Worm (Caenorhabditis elegans) whole organism, L1 larva: ENCODE results near the gene ttll-15.

Experiments
- C16A3.4 ChIP-seq: fragments of 150-350 bp; optimal IDR thresholded peaks from 2 replicates; lab custom pipeline; 2014; ENCODE audit warnings: missing biosample characterization, missing genetic modification characterization
- C34B4.2 ChIP-seq: sonication (generic microtip); optimal IDR thresholded peaks from 2 replicates; lab custom pipeline; 2017; ENCODE audit warnings: mild to moderate bottlenecking, missing genetic modification characterization, missing compliant biosample characterization
- F16B12.6 ChIP-seq: fragments of 150-350 bp; optimal IDR thresholded peaks from 2 replicates; lab custom pipeline; 2014; ENCODE audit warnings: missing biosample characterization, missing genetic modification characterization
- alr-1 ChIP-seq: fragments of 200-800 bp; sonication (Bioruptor generic); optimal IDR thresholded peaks from 2 replicates; lab custom pipeline; 2018; ENCODE audit warnings: borderline replicate concordance, mild to moderate bottlenecking, missing genetic modification characterization, missing compliant biosample characterization
- ama-1 ChIP-seq: fragments of 150-350 bp; optimal IDR thresholded peaks from 2 replicates; lab custom pipeline; 2014
- blmp-1 ChIP-seq: fragments of 150-350 bp; optimal IDR thresholded peaks from 2 replicates; lab custom pipeline; 2014; ENCODE audit warnings: missing biosample characterization, missing genetic modification characterization
- ceh-8 ChIP-seq: fragments of 200-800 bp; sonication (Bioruptor generic); optimal IDR thresholded peaks from 2 replicates; lab custom pipeline; 2018; ENCODE audit warnings: mild to moderate bottlenecking, missing genetic modification characterization, moderate library complexity, missing compliant biosample characterization
- ceh-82 ChIP-seq, 3 experiments: fragments of 150-350 bp in 1 of 3; sonication (generic microtip) in 2 of 3; optimal IDR thresholded peaks; 2 replicates each; lab custom pipeline; 2014 to 2017; ENCODE audit warnings: missing biosample characterization in 3 of 3, missing genetic modification characterization in 3 of 3
- ces-1 ChIP-seq: fragments of 150-350 bp; optimal IDR thresholded peaks from 2 replicates; lab custom pipeline; 2014; ENCODE audit warnings: missing biosample characterization, missing genetic modification reagents, missing genetic modification characterization
- dsc-1 ChIP-seq: sonication (generic microtip); optimal IDR thresholded peaks from 2 replicates; lab custom pipeline; 2016; ENCODE audit warnings: mild to moderate bottlenecking, missing genetic modification characterization, missing compliant biosample characterization
- efl-1 ChIP-seq, 4 experiments: fragments of 150-350 bp; optimal IDR thresholded peaks in 3 of 4; peaks in 1 of 4; 1 replicate in 1 of 4; 2 replicates in 3 of 4; lab custom pipeline; 2014; ENCODE audit warnings: missing biosample characterization in 2 of 4, missing genetic modification characterization in 2 of 4, missing genetic modification reagents in 2 of 4
- egl-13 ChIP-seq: sonication (generic microtip); optimal IDR thresholded peaks from 2 replicates; lab custom pipeline; 2016; ENCODE audit warnings: missing genotype, missing genetic modification reagents, missing genetic modification characterization, missing compliant biosample characterization
- egl-27 ChIP-seq, 2 experiments: fragments of 150-350 bp in 1 of 2; sonication (generic microtip); optimal IDR thresholded peaks; 3 replicates each; lab custom pipeline; 2017 to 2018; ENCODE audit warnings: missing biosample characterization in 2 of 2, missing genetic modification characterization in 2 of 2, missing genetic modification reagents in 2 of 2
- fkh-10 ChIP-seq: sonication (generic microtip); optimal IDR thresholded peaks from 2 replicates; lab custom pipeline; 2017; ENCODE audit warnings: missing biosample characterization, missing genetic modification reagents, missing genetic modification characterization
- fkh-8 ChIP-seq: sonication (generic microtip); optimal IDR thresholded peaks from 2 replicates; lab custom pipeline; 2016; ENCODE audit warnings: mild to moderate bottlenecking, missing genetic modification characterization, missing compliant biosample characterization
- fos-1 ChIP-seq: fragments of 150-350 bp; optimal IDR thresholded peaks from 2 replicates; lab custom pipeline; 2014; ENCODE audit warnings: missing biosample characterization, missing genetic modification characterization
- grh-1 ChIP-seq: fragments of 200-800 bp; sonication (Bioruptor generic); IDR thresholded peaks from 2 replicates; pipeline ENCODE4 v1.3.6; 2022; ENCODE audit warnings: missing genetic modification reagents, missing genetic modification characterization, missing compliant biosample characterization
- hlh-17 ChIP-seq: fragments of 200-800 bp; sonication (Bioruptor generic); optimal IDR thresholded peaks from 2 replicates; lab custom pipeline; 2018; ENCODE audit warnings: missing genetic modification characterization, mild to moderate bottlenecking, missing compliant biosample characterization, moderate library complexity, borderline replicate concordance
- hpl-2 ChIP-seq: fragments of 150-350 bp; optimal IDR thresholded peaks from 2 replicates; lab custom pipeline; 2014; ENCODE audit warnings: missing biosample characterization, missing genetic modification reagents, missing genetic modification characterization
- isw-1 ChIP-seq: fragments of 200-800 bp; sonication (Bioruptor generic); IDR thresholded peaks from 2 replicates; pipeline ENCODE4 v1.3.6; 2022; ENCODE audit warnings: missing genetic modification characterization, missing compliant biosample characterization
- jun-1 ChIP-seq: fragments of 150-350 bp; optimal IDR thresholded peaks from 2 replicates; lab custom pipeline; 2014; ENCODE audit warnings: missing biosample characterization, missing genetic modification reagents, missing genetic modification characterization
- lin-14 ChIP-seq: fragments of 200-800 bp; sonication (Bioruptor generic); optimal IDR thresholded peaks from 2 replicates; lab custom pipeline; 2018; ENCODE audit warnings: mild to moderate bottlenecking, missing genetic modification characterization, moderate library complexity, missing compliant biosample characterization
- lin-35 ChIP-seq, 2 experiments: fragments of 150-350 bp; optimal IDR thresholded peaks; 2 replicates each; lab custom pipeline; 2014; ENCODE audit warnings: missing biosample characterization in 2 of 2, missing genetic modification characterization in 2 of 2, missing genetic modification reagents in 2 of 2
- lir-3 ChIP-seq: sonication (generic microtip); optimal IDR thresholded peaks from 2 replicates; lab custom pipeline; 2016; ENCODE audit warnings: mild to moderate bottlenecking, missing genetic modification characterization, moderate library complexity, missing compliant biosample characterization; ENCODE audit not compliant: poor library complexity
- lsy-2 ChIP-seq, 2 experiments: fragments of 150-350 bp; optimal IDR thresholded peaks; 2 replicates each; lab custom pipeline; 2014; ENCODE audit warnings: missing biosample characterization in 2 of 2, missing genetic modification characterization in 2 of 2
- mdl-1 ChIP-seq, 2 experiments: fragments of 150-350 bp; optimal IDR thresholded peaks; 2 replicates each; lab custom pipeline; 2014 to 2017; ENCODE audit warnings: missing biosample characterization in 2 of 2, missing genetic modification characterization in 2 of 2, inconsistent platforms in 1 of 2
- mep-1 ChIP-seq: fragments of 150-350 bp; optimal IDR thresholded peaks from 2 replicates; lab custom pipeline; 2014; ENCODE audit warnings: missing biosample characterization, missing genetic modification characterization
- nhr-47 ChIP-seq: sonication (generic microtip); optimal IDR thresholded peaks from 2 replicates; lab custom pipeline; 2016; ENCODE audit warnings: mild to moderate bottlenecking, missing genetic modification characterization, moderate library complexity, missing compliant biosample characterization
- nhr-71 ChIP-seq: sonication (generic microtip); optimal IDR thresholded peaks from 2 replicates; lab custom pipeline; 2016; ENCODE audit warnings: mild to moderate bottlenecking, missing genetic modification characterization, moderate library complexity, missing compliant biosample characterization
- nhr-76 ChIP-seq: sonication (generic microtip); optimal IDR thresholded peaks from 2 replicates; lab custom pipeline; 2017; ENCODE audit warnings: missing biosample characterization, missing genetic modification characterization
- nhr-77 ChIP-seq: fragments of 150-350 bp; optimal IDR thresholded peaks from 2 replicates; lab custom pipeline; 2014; ENCODE audit warnings: missing biosample characterization, missing genetic modification characterization
- nhr-84 ChIP-seq: sonication (generic microtip); optimal IDR thresholded peaks from 2 replicates; lab custom pipeline; 2017; ENCODE audit warnings: missing biosample characterization, missing genetic modification characterization
- nhr-85 ChIP-seq: sonication (generic microtip); peaks from one replicate; lab custom pipeline; 2016; ENCODE audit warnings: missing genetic modification characterization, inconsistent platforms, missing compliant biosample characterization
- nhr-90 ChIP-seq: sonication (generic microtip); optimal IDR thresholded peaks from 2 replicates; lab custom pipeline; 2016; ENCODE audit warnings: mild to moderate bottlenecking, missing genetic modification characterization, missing compliant biosample characterization; ENCODE audit not compliant: poor library complexity
- pax-3 ChIP-seq: fragments of 200-800 bp; sonication (Bioruptor generic); optimal IDR thresholded peaks from 2 replicates; lab custom pipeline; 2018; ENCODE audit warnings: mild to moderate bottlenecking, missing genetic modification characterization, moderate library complexity, missing compliant biosample characterization
- pqm-1 ChIP-seq: sonication (generic microtip); optimal IDR thresholded peaks from 3 replicates; lab custom pipeline; 2017; ENCODE audit warnings: missing biosample characterization, missing genetic modification characterization
- rnt-1 ChIP-seq: sonication (generic microtip); optimal IDR thresholded peaks from 2 replicates; lab custom pipeline; 2016; ENCODE audit warnings: mild to moderate bottlenecking, missing genetic modification characterization, moderate library complexity, missing compliant biosample characterization
- skn-1 ChIP-seq: fragments of 150-350 bp; optimal IDR thresholded peaks from 2 replicates; lab custom pipeline; 2014; ENCODE audit warnings: missing biosample characterization, missing genetic modification characterization
- snu-23 ChIP-seq: sonication (generic microtip); optimal IDR thresholded peaks from 2 replicates; lab custom pipeline; 2016; ENCODE audit warnings: missing genetic modification characterization, missing compliant biosample characterization
- sptf-1 ChIP-seq: fragments of 150-350 bp; optimal IDR thresholded peaks from 2 replicates; lab custom pipeline; 2014; ENCODE audit warnings: missing biosample characterization, missing genetic modification characterization
- tlp-1 ChIP-seq: fragments of 150-350 bp; optimal IDR thresholded peaks from 2 replicates; lab custom pipeline; 2014; ENCODE audit warnings: missing biosample characterization, missing genetic modification characterization
- unc-130 ChIP-seq: fragments of 150-350 bp; optimal IDR thresholded peaks from 2 replicates; lab custom pipeline; 2017; ENCODE audit warnings: missing biosample characterization, missing genetic modification characterization, inconsistent platforms
- unc-30 ChIP-seq: sonication (generic microtip); optimal IDR thresholded peaks from 2 replicates; lab custom pipeline; 2017; ENCODE audit warnings: missing biosample characterization, missing genetic modification characterization
- unc-62 ChIP-seq: fragments of 150-350 bp; optimal IDR thresholded peaks from 2 replicates; lab custom pipeline; 2014; ENCODE audit warnings: missing biosample characterization, missing genetic modification reagents, missing genetic modification characterization
- unc-86 ChIP-seq: sonication (generic microtip); optimal IDR thresholded peaks from 2 replicates; lab custom pipeline; 2016; ENCODE audit warnings: missing genetic modification characterization, missing compliant biosample characterization
- zag-1 ChIP-seq: fragments of 150-350 bp; optimal IDR thresholded peaks from 2 replicates; lab custom pipeline; 2014; ENCODE audit warnings: missing biosample characterization, missing genetic modification characterization

The ttll-15 gene

ce11 chrV:10357467-10357953, 828 bp upstream of the ttll-15 start, which contains the start of gene ceeh-2:
Gene ceeh-2 (minus strand): TSS chrV:10357903.
- TF ChIP-seq zag-1 (tag; lab: Kevin White, UChicago) = no peak
- TF ChIP-seq unc-30 (tag; lab: Kevin White, UChicago) = no peak
- TF ChIP-seq efl-1 (optimal IDR thresholded peaks at IDR 0.05; lab: Kevin White, UChicago) = no peak
- TF ChIP-seq efl-1 (GFP tag; optimal IDR thresholded peaks at IDR 0.05 in 1 of 2; lab: Kevin White, UChicago) = peak in 1 of 2 experiments; percentile 80
- peak in 1 of 2 experiments; percentile 27 for TF ChIP-seq lin-35 (GFP tag; optimal IDR thresholded peaks at IDR 0.05; lab: Kevin White, UChicago)
- TF ChIP-seq blmp-1 (tag; lab: Kevin White, UChicago) = no peak
- TF ChIP-seq egl-27 (tag; optimal IDR thresholded peaks at IDR 0.05; lab: Kevin White, UChicago) = no peak
- TF ChIP-seq dsc-1 (tag; lab: Kevin White, UChicago) = no peak
- TF ChIP-seq ces-1 (GFP tag; lab: Kevin White, UChicago) = no peak
- no peak for TF ChIP-seq snu-23 (GFP tag; lab: Kevin White, UChicago)
- TF ChIP-seq pqm-1 (tag; lab: Kevin White, UChicago) = no peak
- no peak for TF ChIP-seq ceh-82 (tag; optimal IDR thresholded peaks at IDR 0.05; lab: Kevin White, UChicago)

- TF ChIP-seq snu-23 (GFP tag; lab: Kevin White, UChicago) (no peak), C16A3.4 (no peak)
Observed at ce11 chrV:10360186-10360585, 1.8 kb downstream of the ttll-15 start.

ce11 chrV:10361830-10362397, 3.6 kb downstream of the ttll-15 start, which contains the start of gene cash-1:
Gene cash-1 (plus strand): TSS chrV:10362261.
- TF ChIP-seq lir-3 (tag; lab: Kevin White, UChicago) (peak; percentile 31), grh-1 (GFP tag; lab: Robert Waterston, UW) (no peak), nhr-84 (tag; lab: Kevin White, UChicago) (no peak), C34B4.2 (no peak), hlh-17 (GFP tag; lab: Kevin White, UChicago) (no peak), fkh-8 (peak; percentile 71), mdl-1 (tag; optimal IDR thresholded peaks at IDR 0.05; lab: Kevin White, UChicago) (peak in 1 of 2 experiments; percentile 82), dsc-1 (tag; lab: Kevin White, UChicago) (peak; percentile 12), unc-130 (tag; lab: Kevin White, UChicago) (peak; percentile 68), ceh-8 (GFP tag; lab: Kevin White, UChicago) (peak; percentile 47), nhr-85 (tag; lab: Kevin White, UChicago) (peak; percentile 42), nhr-71 (peak; percentile 82), nhr-90 (tag; lab: Kevin White, UChicago) (peak; percentile 60), mep-1 (tag; lab: Kevin White, UChicago) (peak; percentile 71), tlp-1 (no peak), lin-14 (GFP tag; lab: Kevin White, UChicago) (peak; percentile 84), pqm-1 (tag; lab: Kevin White, UChicago) (no peak), lsy-2 (tag; optimal IDR thresholded peaks at IDR 0.05; lab: Kevin White, UChicago) (peak; percentile 56 to 86), unc-62 (GFP tag; lab: Kevin White, UChicago) (no peak), alr-1 (tag; lab: Kevin White, UChicago) (no peak), nhr-76 (tag; lab: Kevin White, UChicago) (no peak), nhr-47 (tag; lab: Kevin White, UChicago) (peak; percentile 73), lin-35 (GFP tag; optimal IDR thresholded peaks at IDR 0.05; lab: Kevin White, UChicago) (peak; percentile 88 to 95), pax-3 (tag; lab: Kevin White, UChicago) (peak; percentile 11), hpl-2 (GFP tag; lab: Kevin White, UChicago) (peak; percentile 14), egl-13 (tag; lab: Kevin White, UChicago) (peak; percentile 22), F16B12.6 (tag; lab: Kevin White, UChicago) (peak; percentile 10), unc-86 (tag; lab: Kevin White, UChicago) (no peak), ces-1 (GFP tag; lab: Kevin White, UChicago) (no peak), skn-1 (tag; lab: Kevin White, UChicago) (peak; percentile 77), unc-30 (tag; lab: Kevin White, UChicago) (no peak), jun-1 (tag; lab: Kevin White, UChicago) (no peak), fkh-10 (GFP tag; lab: Kevin White, UChicago) (peak; percentile 36), ama-1 (lab: Kevin White, UChicago) (no peak), nhr-77 (tag; lab: Kevin White, UChicago) (peak; percentile 39), sptf-1 (tag; lab: Kevin White, UChicago) (no peak), isw-1 (GFP tag; lab: Robert Waterston, UW) (peak; percentile 67), snu-23 (GFP tag; lab: Kevin White, UChicago) (peak; percentile 72), rnt-1 (tag; lab: Kevin White, UChicago) (peak; percentile 68), C16A3.4 (peak; percentile 38), fos-1 (tag; lab: Kevin White, UChicago) (no peak)
